Worm (Caenorhabditis elegans): ENCODE results near the gene F55B11.3.

F55B11.3 gene

DNA sequence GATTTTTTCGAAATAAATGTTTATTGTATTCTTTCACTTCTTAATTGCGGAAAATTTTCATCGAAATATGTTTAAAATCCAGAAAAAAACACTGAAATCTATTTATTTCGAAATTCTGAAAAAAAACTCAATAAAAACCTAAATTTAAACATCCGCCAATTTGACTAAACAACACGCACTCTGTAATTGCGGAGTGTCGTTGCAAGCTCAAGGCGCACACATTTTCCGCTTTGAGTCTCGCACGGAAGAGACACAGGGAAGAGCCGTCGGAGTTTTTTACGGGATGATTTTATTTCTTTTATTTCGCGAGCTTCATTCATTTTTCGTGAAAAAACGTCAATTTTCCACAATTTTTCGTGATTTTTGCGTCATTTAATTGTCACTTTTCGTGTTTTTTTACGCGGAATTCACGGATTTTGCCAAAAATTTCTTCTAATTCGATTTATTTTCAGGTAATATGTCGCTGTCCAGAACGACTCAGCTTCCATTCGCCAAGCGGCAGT, 39.6 kb downstream of the F55B11.3 start, which contains the start of gene dld-1 (continued):
- no peak for TF ChIP-seq alr-1 (tag; optimal IDR thresholded peaks at IDR 0.05; ENCODE audit: borderline replicate concordance)
- peak; percentile 86 for TF ChIP-seq unc-30 (tag; optimal IDR thresholded peaks at IDR 0.05)
- TF ChIP-seq ces-1 (GFP tag; optimal IDR thresholded peaks at IDR 0.05), result peak; percentile 31
- TF ChIP-seq fkh-10 (GFP tag; optimal IDR thresholded peaks at IDR 0.05), result peak; percentile 95

ce11 chrIV:14466048-14466447, 41.6 kb downstream of the F55B11.3 start:
- TF ChIP-seq zag-1 (tag; optimal IDR thresholded peaks at IDR 0.05), result no peak
- no peak for TF ChIP-seq nhr-12 (tag; optimal IDR thresholded peaks at IDR 0.05)
- no peak for TF ChIP-seq snpc-4 (tag; optimal IDR thresholded peaks at IDR 0.05)
- no peak for TF ChIP-seq aly-2 (tag; optimal IDR thresholded peaks at IDR 0.05)
- no peak for TF ChIP-seq elt-3 (tag; optimal IDR thresholded peaks at IDR 0.05)
- TF ChIP-seq pqm-1 (tag; optimal IDR thresholded peaks at IDR 0.05), result no peak
- TF ChIP-seq sup-37 (GFP tag; optimal IDR thresholded peaks at IDR 0.05), result no peak
- TF ChIP-seq blmp-1 (tag; optimal IDR thresholded peaks at IDR 0.05), result no peak
- no peak for TF ChIP-seq F16B12.6 (tag; optimal IDR thresholded peaks at IDR 0.05)
- no peak for TF ChIP-seq grh-1 (GFP tag; IDR thresholded peaks at IDR 0.05)
- TF ChIP-seq nhr-85 (tag), result no peak
- TF ChIP-seq tlp-1 (tag; optimal IDR thresholded peaks at IDR 0.05), result no peak
- TF ChIP-seq nhr-237 (tag; optimal IDR thresholded peaks at IDR 0.05), result no peak

DNA sequence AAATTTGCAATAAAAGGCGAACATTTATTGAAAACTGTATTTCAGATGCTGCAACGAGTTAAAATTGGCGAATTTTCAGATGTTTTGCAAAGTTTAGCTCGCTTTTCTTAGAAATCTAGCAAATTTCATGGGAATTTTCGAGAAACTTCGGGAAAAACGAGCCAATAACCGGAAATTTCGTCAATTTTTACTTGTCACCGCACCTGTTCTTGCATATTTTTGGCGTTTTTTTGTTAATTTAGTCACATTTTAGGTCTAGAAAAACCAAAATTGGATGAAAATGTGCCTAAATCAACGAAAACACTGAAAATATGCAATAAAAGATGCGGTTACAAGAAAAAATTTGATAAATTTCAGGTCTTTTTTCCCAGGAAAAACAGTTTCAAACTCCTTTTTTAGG, 42.3 kb downstream of the F55B11.3 start:
- TF ChIP-seq hlh-4 (tag; optimal IDR thresholded peaks at IDR 0.05) (no peak), dpl-1 (GFP tag; optimal IDR thresholded peaks at IDR 0.05) (no peak), lin-13 (GFP tag; optimal IDR thresholded peaks at IDR 0.05) (no peak), jun-1 (tag; optimal IDR thresholded peaks at IDR 0.05) (no peak), elt-2 (tag; optimal IDR thresholded peaks at IDR 0.05) (no peak), ztf-11 (tag; optimal IDR thresholded peaks at IDR 0.05) (no peak)

ce11 chrIV:14469013-14469412, 44.5 kb downstream of the F55B11.3 start:
- no peak for TF ChIP-seq alr-1 (tag; optimal IDR thresholded peaks at IDR 0.05; ENCODE audit: borderline replicate concordance)
- no peak for TF ChIP-seq mep-1 (tag; optimal IDR thresholded peaks at IDR 0.05)
- no peak for TF ChIP-seq nhr-84 (tag; optimal IDR thresholded peaks at IDR 0.05)

Data from whole organism, L1 larva.